Worm (Caenorhabditis elegans) whole organism, L2 larva: ENCODE results near the gene srz-99.

Source experiments
- F13H6.1 ChIP-seq: sonication (generic microtip); optimal IDR thresholded peaks from 2 replicates; lab custom pipeline; 2016; ENCODE audit warnings: missing genetic modification characterization, missing compliant biosample characterization
- R02D3.7 ChIP-seq: fragments of 150-350 bp; optimal IDR thresholded peaks from 2 replicates; lab custom pipeline; 2014; ENCODE audit warnings: missing biosample characterization, missing genetic modification characterization
- alr-1 ChIP-seq: fragments of 150-350 bp; optimal IDR thresholded peaks from 2 replicates; lab custom pipeline; 2014; ENCODE audit warnings: missing biosample characterization, missing genetic modification characterization
- aly-2 ChIP-seq: fragments of 150-350 bp; optimal IDR thresholded peaks from 2 replicates; lab custom pipeline; 2014; ENCODE audit warnings: missing biosample characterization, missing genetic modification characterization
- ama-1 ChIP-seq: fragments of 150-350 bp; optimal IDR thresholded peaks from 2 replicates; lab custom pipeline; 2018; ENCODE audit warnings: inconsistent platforms
- ceh-82 ChIP-seq: fragments of 150-350 bp; optimal IDR thresholded peaks from 2 replicates; lab custom pipeline; 2014; ENCODE audit warnings: missing biosample characterization, missing genetic modification characterization
- dmd-4 ChIP-seq: sonication (generic microtip); optimal IDR thresholded peaks from 2 replicates; lab custom pipeline; 2017; ENCODE audit warnings: missing biosample characterization, missing genetic modification characterization
- egl-27 ChIP-seq: sonication (generic microtip); optimal IDR thresholded peaks from 3 replicates; lab custom pipeline; 2017; ENCODE audit warnings: missing biosample characterization, missing genetic modification reagents, missing genetic modification characterization
- elt-1 ChIP-seq: fragments of 150-350 bp; optimal IDR thresholded peaks from 2 replicates; lab custom pipeline; 2014; ENCODE audit warnings: missing biosample characterization, missing genetic modification characterization
- elt-3 ChIP-seq: sonication (generic microtip); optimal IDR thresholded peaks from 2 replicates; lab custom pipeline; 2017; ENCODE audit warnings: missing biosample characterization, missing genetic modification characterization
- fos-1 ChIP-seq: fragments of 150-350 bp; optimal IDR thresholded peaks from 2 replicates; lab custom pipeline; 2014; ENCODE audit warnings: missing biosample characterization, missing genetic modification characterization
- gmeb-1 ChIP-seq: fragments of 150-350 bp; optimal IDR thresholded peaks from 2 replicates; lab custom pipeline; 2014; ENCODE audit warnings: missing biosample characterization, missing genetic modification characterization
- lin-11 ChIP-seq: fragments of 150-350 bp; sonication (generic microtip); optimal IDR thresholded peaks from 2 replicates; lab custom pipeline; 2014; ENCODE audit warnings: missing biosample characterization, missing genetic modification characterization, inconsistent platforms, mixed read lengths
- lin-13 ChIP-seq: fragments of 150-350 bp; optimal IDR thresholded peaks from 2 replicates; lab custom pipeline; 2014; ENCODE audit warnings: missing biosample characterization, missing genetic modification reagents, missing genetic modification characterization
- lin-39 ChIP-seq: fragments of 150-350 bp; optimal IDR thresholded peaks from 2 replicates; lab custom pipeline; 2014; ENCODE audit warnings: missing biosample characterization, missing genetic modification reagents, missing genetic modification characterization
- lsy-2 ChIP-seq, 2 experiments: fragments of 150-350 bp in 1 of 2; sonication (generic microtip) in 1 of 2; optimal IDR thresholded peaks; 2 replicates each; lab custom pipeline; 2014 to 2017; ENCODE audit warnings: missing biosample characterization in 2 of 2, missing genetic modification characterization in 2 of 2
- mab-5 ChIP-seq: fragments of 150-350 bp; optimal IDR thresholded peaks from 2 replicates; lab custom pipeline; 2014; ENCODE audit warnings: missing biosample characterization, missing genetic modification characterization
- mbf-1 ChIP-seq: sonication (generic microtip); optimal IDR thresholded peaks from 2 replicates; lab custom pipeline; 2017; ENCODE audit warnings: missing biosample characterization, missing genetic modification characterization
- nhr-11 ChIP-seq: fragments of 150-350 bp; optimal IDR thresholded peaks from 2 replicates; lab custom pipeline; 2014; ENCODE audit warnings: missing biosample characterization, missing genetic modification characterization
- nhr-12 ChIP-seq: fragments of 150-350 bp; optimal IDR thresholded peaks from 2 replicates; lab custom pipeline; 2014; ENCODE audit warnings: missing biosample characterization, missing genetic modification characterization
- nhr-129 ChIP-seq: fragments of 150-350 bp; optimal IDR thresholded peaks from 2 replicates; lab custom pipeline; 2014; ENCODE audit warnings: missing biosample characterization, missing genetic modification characterization
- nhr-21 ChIP-seq: fragments of 150-350 bp; optimal IDR thresholded peaks from 2 replicates; lab custom pipeline; 2014; ENCODE audit warnings: missing biosample characterization, missing genetic modification characterization
- nhr-23 ChIP-seq: fragments of 150-350 bp; optimal IDR thresholded peaks from 2 replicates; lab custom pipeline; 2014; ENCODE audit warnings: missing biosample characterization, missing genetic modification reagents, missing genetic modification characterization
- nhr-237 ChIP-seq: fragments of 150-350 bp; optimal IDR thresholded peaks from 2 replicates; lab custom pipeline; 2014; ENCODE audit warnings: missing biosample characterization, missing genetic modification characterization
- nhr-25 ChIP-seq: fragments of 150-350 bp; sonication (generic microtip); optimal IDR thresholded peaks from 3 replicates; lab custom pipeline; 2014; ENCODE audit warnings: missing biosample characterization, missing genetic modification characterization
- nhr-6 ChIP-seq: fragments of 150-350 bp; optimal IDR thresholded peaks from 2 replicates; lab custom pipeline; 2014; ENCODE audit warnings: missing biosample characterization, missing genetic modification characterization
- peb-1 ChIP-seq: fragments of 150-350 bp; optimal IDR thresholded peaks from 2 replicates; lab custom pipeline; 2014; ENCODE audit warnings: missing biosample characterization, missing genetic modification characterization
- sem-4 ChIP-seq: fragments of 150-350 bp; optimal IDR thresholded peaks from 2 replicates; lab custom pipeline; 2014; ENCODE audit warnings: missing biosample characterization, missing genetic modification reagents, missing genetic modification characterization
- skn-1 ChIP-seq: sonication (generic microtip); optimal IDR thresholded peaks from 2 replicates; lab custom pipeline; 2017; ENCODE audit warnings: missing biosample characterization, missing genetic modification characterization
- sma-9 ChIP-seq, 2 experiments: fragments of 150-350 bp in 1 of 2; sonication (generic microtip) in 1 of 2; optimal IDR thresholded peaks; 2 replicates each; lab custom pipeline; 2014 to 2016; ENCODE audit warnings: missing genetic modification characterization in 2 of 2, mild to moderate bottlenecking in 1 of 2, missing biosample characterization in 1 of 2, missing compliant biosample characterization in 1 of 2, missing genetic modification reagents in 1 of 2, moderate library complexity in 1 of 2
- unc-39 ChIP-seq: fragments of 150-350 bp; optimal IDR thresholded peaks from 2 replicates; lab custom pipeline; 2014; ENCODE audit warnings: missing biosample characterization, missing genetic modification characterization
- unc-62 ChIP-seq: fragments of 150-350 bp; optimal IDR thresholded peaks from 2 replicates; lab custom pipeline; 2014; ENCODE audit warnings: missing biosample characterization, missing genetic modification reagents, missing genetic modification characterization
- zag-1 ChIP-seq: fragments of 150-350 bp; optimal IDR thresholded peaks from 2 replicates; lab custom pipeline; 2014; ENCODE audit warnings: missing biosample characterization, missing genetic modification characterization
- ztf-1 ChIP-seq: fragments of 200-800 bp; sonication (Bioruptor generic); conservative IDR thresholded peaks from 2 replicates; pipeline ENCODE4 v1.3.6; 2022; ENCODE audit warnings: missing genetic modification characterization, missing compliant biosample characterization
- ztf-11 ChIP-seq: sonication (generic microtip); optimal IDR thresholded peaks from 2 replicates; lab custom pipeline; 2017; ENCODE audit warnings: missing biosample characterization, missing genetic modification characterization

The srz-99 gene

DNA sequence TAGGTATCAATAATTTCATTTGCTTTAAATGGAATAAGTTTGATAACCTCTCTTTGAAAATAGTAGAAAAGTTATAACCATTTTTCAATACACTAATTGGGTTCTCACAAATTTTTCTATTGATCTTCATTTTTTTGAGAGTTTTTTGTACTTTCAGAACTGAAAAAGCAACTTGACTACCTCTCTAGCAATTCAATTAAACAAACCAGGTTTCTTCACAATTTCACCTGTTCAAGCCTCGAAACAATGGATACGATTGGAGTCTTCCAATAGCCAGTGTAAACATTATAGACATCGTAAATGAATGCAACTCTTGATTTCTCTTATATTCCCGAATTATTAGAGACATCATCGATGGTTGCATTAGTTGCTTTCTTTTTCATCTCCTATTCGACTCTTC lies at the start of gene srz-99:
Gene srz-99, plus strand, starts transcription at position 301 of the 400 bp plus-strand sequence.
- TF ChIP-seq sma-9 (GFP tag; optimal IDR thresholded peaks at IDR 0.05; lab: Kevin White, UChicago) (no peak), sma-9 (tag; optimal IDR thresholded peaks at IDR 0.05; lab: Kevin White, UChicago) (no peak), nhr-237 (tag; lab: Kevin White, UChicago) (no peak), fos-1 (tag; lab: Kevin White, UChicago) (no peak), nhr-23 (tag; lab: Kevin White, UChicago) (no peak), elt-1 (tag; lab: Kevin White, UChicago) (no peak), F13H6.1 (tag; lab: Kevin White, UChicago) (no peak), lin-39 (no peak), skn-1 (tag; lab: Kevin White, UChicago) (no peak), unc-62 (GFP tag; lab: Kevin White, UChicago) (no peak), elt-3 (tag; lab: Kevin White, UChicago) (no peak), dmd-4 (tag; lab: Kevin White, UChicago) (no peak), peb-1 (tag; lab: Kevin White, UChicago) (no peak), mbf-1 (no peak), aly-2 (no peak), R02D3.7 (tag; lab: Kevin White, UChicago) (no peak), alr-1 (tag; lab: Kevin White, UChicago) (no peak), zag-1 (tag; lab: Kevin White, UChicago) (no peak), lsy-2 (tag; optimal IDR thresholded peaks at IDR 0.05; lab: Kevin White, UChicago) (no peak)

DNA sequence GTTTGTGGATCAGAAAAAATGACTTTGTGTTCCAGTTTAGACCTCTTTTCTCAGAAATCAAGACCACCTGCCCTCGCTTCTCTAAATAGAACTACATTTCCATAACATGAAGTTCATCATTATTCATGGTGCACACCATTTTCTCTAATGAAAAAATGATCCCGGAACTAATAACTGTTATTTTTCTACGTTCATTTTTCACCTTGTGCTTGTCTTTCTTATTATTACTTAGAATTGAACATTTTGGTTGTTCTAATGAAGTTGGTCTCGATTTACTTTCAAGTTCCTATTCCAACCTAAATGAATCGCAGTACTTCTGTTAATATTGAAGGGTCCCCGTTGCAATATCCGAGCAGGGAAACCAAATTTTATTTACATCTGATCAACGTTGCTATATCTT lies 47.2 kb upstream of the srz-99 start, which contains the start of gene srw-36:
Gene srw-36, plus strand, starts transcription at position 301 of the 400 bp plus-strand sequence.
- TF ChIP-seq nhr-11, result no peak
- TF ChIP-seq nhr-23 (tag; lab: Kevin White, UChicago), result no peak
- no peak for TF ChIP-seq ama-1 (lab: Kevin White, UChicago)
- TF ChIP-seq ceh-82 (tag; lab: Kevin White, UChicago), result no peak
- no peak for TF ChIP-seq nhr-21 (tag; lab: Kevin White, UChicago)
- TF ChIP-seq alr-1 (tag; lab: Kevin White, UChicago), result no peak

DNA sequence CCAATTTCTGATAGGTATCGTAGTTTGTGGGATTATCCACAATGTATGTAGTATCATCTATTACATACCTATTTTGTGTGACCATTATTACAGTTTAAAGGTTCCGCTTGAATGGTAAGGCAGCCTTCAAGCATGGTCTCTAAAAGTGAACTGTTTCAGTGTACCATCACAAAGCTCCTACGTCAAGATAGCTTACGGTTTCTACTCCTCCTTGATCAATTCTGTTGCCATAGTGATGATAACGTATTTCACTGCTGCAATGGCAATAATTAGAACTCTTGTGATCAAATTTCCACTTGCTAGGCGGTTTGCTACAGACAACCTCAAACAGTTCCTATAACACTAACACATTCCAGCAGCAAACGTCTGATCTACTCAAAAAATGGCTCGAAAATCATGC lies 46.7 kb upstream of the srz-99 start:
- no peak for TF ChIP-seq lin-39
- no peak for TF ChIP-seq zag-1 (tag; lab: Kevin White, UChicago)
- TF ChIP-seq sma-9 (GFP tag; optimal IDR thresholded peaks at IDR 0.05; lab: Kevin White, UChicago), result no peak
- no peak for TF ChIP-seq sma-9 (tag; optimal IDR thresholded peaks at IDR 0.05; lab: Kevin White, UChicago)
- no peak for TF ChIP-seq peb-1 (tag; lab: Kevin White, UChicago)
- TF ChIP-seq, all 48 proteins: peak for 0

DNA sequence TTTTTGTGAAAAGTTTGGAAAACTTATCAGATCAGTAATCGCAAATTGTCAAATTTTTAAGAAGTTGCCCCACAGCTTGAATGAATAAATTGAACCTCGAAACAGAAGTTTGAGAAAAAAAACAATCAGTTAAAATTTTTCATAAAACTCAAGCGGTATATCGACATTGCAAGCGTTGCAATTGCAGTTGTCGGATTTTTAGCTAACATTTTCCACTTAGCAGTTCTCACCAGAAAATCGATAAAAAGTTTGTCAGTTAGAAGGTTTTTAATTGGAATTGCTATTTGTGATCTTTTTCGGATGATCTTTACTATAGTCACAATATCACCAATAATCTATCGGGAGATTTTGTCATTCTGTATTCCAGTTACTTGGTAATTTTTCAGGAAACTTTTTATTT lies 44.3 kb upstream of the srz-99 start, which contains the start of gene srw-43:
Gene srw-43, plus strand, starts transcription at position 301 of the 400 bp plus-strand sequence.
- TF ChIP-seq lin-39, result no peak
- no peak for TF ChIP-seq nhr-12 (tag; lab: Kevin White, UChicago)
- no peak for TF ChIP-seq zag-1 (tag; lab: Kevin White, UChicago)
- TF ChIP-seq lin-13 (GFP tag; lab: Kevin White, UChicago), result no peak
- no peak for TF ChIP-seq R02D3.7 (tag; lab: Kevin White, UChicago)
- TF ChIP-seq mbf-1, result no peak
- no peak for TF ChIP-seq nhr-25
- TF ChIP-seq sem-4 (tag; lab: Kevin White, UChicago), result no peak
- TF ChIP-seq ztf-1 (GFP tag; lab: Robert Waterston, UW), result no peak
- no peak for TF ChIP-seq ama-1 (lab: Kevin White, UChicago)
- no peak for TF ChIP-seq nhr-129

DNA sequence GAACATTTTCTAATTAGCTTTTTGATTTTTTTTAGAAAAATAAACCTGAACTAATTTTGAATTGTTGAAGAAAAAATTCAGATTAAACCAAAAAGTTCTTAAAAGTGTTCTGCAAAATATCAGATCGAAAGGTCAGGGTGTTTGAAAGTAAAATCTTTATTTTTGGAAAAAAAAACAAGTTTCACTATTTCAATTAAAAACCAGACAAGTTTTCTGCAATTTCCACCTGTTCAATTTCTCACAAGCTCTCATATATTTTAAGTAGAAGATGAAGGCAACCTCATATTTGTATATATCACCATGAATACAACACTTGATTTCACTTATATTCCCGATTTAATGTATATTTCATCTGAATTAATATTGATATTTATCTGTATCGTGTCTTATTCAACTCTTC lies 42.8 kb upstream of the srz-99 start, which contains the start of gene srz-102:
Gene srz-102, plus strand, starts transcription at position 301 of the 400 bp plus-strand sequence.
- no peak for TF ChIP-seq R02D3.7 (tag; lab: Kevin White, UChicago)
- TF ChIP-seq nhr-6 (tag; lab: Kevin White, UChicago), result no peak
- TF ChIP-seq unc-39 (tag; lab: Kevin White, UChicago), result no peak
- TF ChIP-seq gmeb-1 (tag; lab: Kevin White, UChicago), result no peak
- no peak for TF ChIP-seq mab-5 (tag; lab: Kevin White, UChicago)
- TF ChIP-seq sma-9 (GFP tag; optimal IDR thresholded peaks at IDR 0.05; lab: Kevin White, UChicago), result no peak
- TF ChIP-seq sma-9 (tag; optimal IDR thresholded peaks at IDR 0.05; lab: Kevin White, UChicago), result no peak
- no peak for TF ChIP-seq elt-3 (tag; lab: Kevin White, UChicago)
- TF ChIP-seq egl-27 (tag; lab: Kevin White, UChicago), result no peak
- TF ChIP-seq nhr-21 (tag; lab: Kevin White, UChicago), result no peak
- no peak for TF ChIP-seq ceh-82 (tag; lab: Kevin White, UChicago)
- TF ChIP-seq elt-1 (tag; lab: Kevin White, UChicago), result no peak
- TF ChIP-seq lin-11, result no peak
- TF ChIP-seq ztf-11 (tag; lab: Kevin White, UChicago), result no peak
- no peak for TF ChIP-seq nhr-129
- no peak for TF ChIP-seq unc-62 (GFP tag; lab: Kevin White, UChicago)
